Comparison of ENCODE assay signal across 1 fruit fly cellular context in the genomic region with DNA sequence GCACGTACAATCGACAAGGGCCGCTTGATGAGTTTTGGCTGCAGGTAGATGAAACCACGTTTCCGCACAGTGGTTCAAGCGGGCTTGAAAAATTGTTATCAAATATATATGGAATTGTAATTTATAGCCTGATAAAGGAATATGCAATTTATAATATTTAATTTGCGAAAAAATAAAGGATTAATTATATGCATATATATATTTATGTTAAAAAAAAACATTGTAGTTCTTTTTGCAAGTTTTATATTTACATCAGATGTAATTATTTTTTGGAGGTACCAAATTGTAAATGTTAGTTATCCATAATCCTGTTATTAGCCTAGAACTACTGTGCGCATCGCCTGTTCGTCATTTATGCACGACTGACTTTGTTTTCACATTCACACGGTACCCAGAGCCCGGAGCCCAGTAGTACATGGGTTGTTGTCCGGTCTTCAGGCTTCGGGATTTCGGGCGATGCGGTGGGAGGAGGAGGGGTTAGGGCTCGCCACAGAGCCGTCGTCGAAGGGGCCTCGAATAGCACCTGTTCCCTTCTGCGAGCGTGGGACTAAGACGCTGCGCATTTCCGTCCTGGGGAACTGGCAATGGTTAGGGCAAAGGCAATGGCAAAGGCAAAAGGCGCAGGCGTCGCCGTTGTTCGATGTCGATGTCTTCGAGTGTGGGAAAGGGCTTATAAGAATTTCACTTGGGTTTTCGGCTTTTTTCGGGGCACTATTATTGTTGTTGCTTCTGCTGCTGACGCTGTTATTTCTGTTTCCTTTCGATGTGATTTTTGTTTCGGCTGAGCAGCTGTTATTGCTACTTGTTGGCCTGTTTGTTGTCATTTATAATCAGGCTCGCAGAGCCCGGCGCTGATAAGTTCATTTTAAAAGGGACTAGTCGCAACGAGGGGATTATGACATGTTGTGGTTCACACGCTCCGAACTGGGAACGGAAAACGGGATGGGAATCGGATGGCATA.
A peak's percentile ranks its signal among the peaks of the same experiment; 100 is the strongest.
TF ChIP-seq lines count a peak whose summit lies in the region.

No protein-coding gene starts in this region.

TF ChIP-seq in whole organism, embryonic, 481 proteins besides CTCF, POLR2A, EP300 and RAD21 (continued from another document):
- TF ChIP-seq odd (GFP tag; optimal IDR thresholded peaks at IDR 0.05; lab: Kevin White, UChicago) (peak; percentile 72), pros (GFP tag; optimal IDR thresholded peaks at IDR 0.05; lab: Kevin White, UChicago) (peak; percentile 87), gem (tag; optimal IDR thresholded peaks at IDR 0.05; lab: Kevin White, UChicago) (peak; percentile 95), eyg (GFP tag; optimal IDR thresholded peaks at IDR 0.05; lab: Kevin White, UChicago) (no peak), lola (GFP tag; optimal IDR thresholded peaks at IDR 0.05; lab: Kevin White, UChicago) (peak in 1 of 3 experiments; percentile 99), bbx (GFP tag; IDR thresholded peaks at IDR 0.05; lab: Robert Waterston, UW; ENCODE audit: partially characterized antibody) (no peak), Bteb2 (GFP tag; optimal IDR thresholded peaks at IDR 0.05; lab: Kevin White, UChicago) (no peak), CG1602 (GFP tag; optimal IDR thresholded peaks at IDR 0.05; lab: Kevin White, UChicago) (peak; percentile 82), Max (GFP tag; optimal IDR thresholded peaks at IDR 0.05; lab: Kevin White, UChicago) (peak; percentile 41), z (GFP tag; IDR thresholded peaks at IDR 0.05; lab: Robert Waterston, UW) (0 out of 3 replicates have a peak, but pooled peaks have one; percentile 4), fd3F (GFP tag; optimal IDR thresholded peaks at IDR 0.05; lab: Kevin White, UChicago) (peak; percentile 1), ash1 (GFP tag; optimal IDR thresholded peaks at IDR 0.05; lab: Kevin White, UChicago) (no peak), CG6254 (GFP tag; optimal IDR thresholded peaks at IDR 0.05; lab: Kevin White, UChicago) (peak; percentile 83), corto (GFP tag; optimal IDR thresholded peaks at IDR 0.05; lab: Kevin White, UChicago) (peak; percentile 66), CG18011 (GFP tag; optimal IDR thresholded peaks at IDR 0.05; lab: Kevin White, UChicago) (no peak), ind (GFP tag; optimal IDR thresholded peaks at IDR 0.05; lab: Kevin White, UChicago) (peak; percentile 57), chm (GFP tag; IDR thresholded peaks at IDR 0.05; lab: Robert Waterston, UW) (peak; percentile 46; the same call in 1 of the 2 replicates), CG33557 (GFP tag; optimal IDR thresholded peaks at IDR 0.05; lab: Kevin White, UChicago) (peak; percentile 99), CG32767 (GFP tag; IDR thresholded peaks at IDR 0.05; lab: Robert Waterston, UW) (peak; percentile 70), aop (GFP tag; IDR thresholded peaks at IDR 0.05; lab: Robert Waterston, UW) (peak; percentile 74; the same call in 1 of the 2 replicates), Dad (GFP tag; optimal IDR thresholded peaks at IDR 0.05; lab: Kevin White, UChicago) (no peak), Hsf (GFP tag; optimal IDR thresholded peaks at IDR 0.05; lab: Kevin White, UChicago) (no peak), CG14860 (GFP tag; IDR thresholded peaks at IDR 0.05; lab: Robert Waterston, UW; ENCODE audit: partially characterized antibody) (no peak), MTF-1 (GFP tag; optimal IDR thresholded peaks at IDR 0.05; lab: Kevin White, UChicago; ENCODE audit: borderline replicate concordance) (no peak), sc (optimal IDR thresholded peaks at IDR 0.05; lab: Kevin White, UChicago) (no peak), sc (GFP tag; optimal IDR thresholded peaks at IDR 0.05; lab: Kevin White, UChicago) (peak; percentile 76), Aef1 (GFP tag; IDR thresholded peaks at IDR 0.05; lab: Robert Waterston, UW) (no peak), Tbp (GFP tag; optimal IDR thresholded peaks at IDR 0.05; lab: Kevin White, UChicago) (no peak), CG11456 (GFP tag; IDR thresholded peaks at IDR 0.05; lab: Robert Waterston, UW) (no peak), fd96Cb (tag; optimal IDR thresholded peaks at IDR 0.05; lab: Kevin White, UChicago) (peak; percentile 89), cato (GFP tag; optimal IDR thresholded peaks at IDR 0.05; lab: Kevin White, UChicago; ENCODE audit: borderline replicate concordance) (peak; percentile 75), Sox102F (GFP tag; optimal IDR thresholded peaks at IDR 0.05; lab: Kevin White, UChicago) (peak; percentile 82), cas (GFP tag; IDR thresholded peaks at IDR 0.05; lab: Robert Waterston, UW) (no peak), kay (GFP tag; optimal IDR thresholded peaks at IDR 0.05; lab: Kevin White, UChicago) (peak; percentile 31), CG17186 (GFP tag; optimal IDR thresholded peaks at IDR 0.05; lab: Kevin White, UChicago) (peak; percentile 17), CG7372 (GFP tag; IDR thresholded peaks at IDR 0.05; lab: Robert Waterston, UW) (peak; percentile 31; the same call in 1 of the 2 replicates), salm (tag; optimal IDR thresholded peaks at IDR 0.05; lab: Kevin White, UChicago) (peak; percentile 80), CG12071 (GFP tag; optimal IDR thresholded peaks at IDR 0.05; lab: Kevin White, UChicago) (no peak), CG1233 (GFP tag; optimal IDR thresholded peaks at IDR 0.05; lab: Kevin White, UChicago) (peak; percentile 86), scrt (GFP tag; optimal IDR thresholded peaks at IDR 0.05; lab: Kevin White, UChicago) (peak; percentile 40), CG8359 (GFP tag; optimal IDR thresholded peaks at IDR 0.05; lab: Kevin White, UChicago; ENCODE audit: borderline replicate concordance) (peak; percentile 79), CG6791 (GFP tag; IDR thresholded peaks at IDR 0.05; lab: Robert Waterston, UW; ENCODE audit: partially characterized antibody) (no peak), Rx (GFP tag; IDR thresholded peaks at IDR 0.05; lab: Robert Waterston, UW) (no peak; the same call in 1 of the 2 replicates), klu (GFP tag; IDR thresholded peaks at IDR 0.05; lab: Robert Waterston, UW) (no peak; the same call in 1 of the 2 replicates), CG6813 (GFP tag; optimal IDR thresholded peaks at IDR 0.05; lab: Kevin White, UChicago) (peak; percentile 78), ems (GFP tag; optimal IDR thresholded peaks at IDR 0.05; lab: Kevin White, UChicago) (no peak), nau (GFP tag; optimal IDR thresholded peaks at IDR 0.05; lab: Kevin White, UChicago) (peak; percentile 55), ssp (GFP tag; IDR thresholded peaks at IDR 0.05; lab: Robert Waterston, UW) (peak; percentile 59), HmgZ (tag; optimal IDR thresholded peaks at IDR 0.05; lab: Kevin White, UChicago) (no peak), CG4617 (GFP tag; optimal IDR thresholded peaks at IDR 0.05; lab: Kevin White, UChicago; ENCODE audit: borderline replicate concordance) (peak; percentile 62), ac (GFP tag; optimal IDR thresholded peaks at IDR 0.05; lab: Kevin White, UChicago) (peak; percentile 82), CG8944 (GFP tag; optimal IDR thresholded peaks at IDR 0.05; lab: Kevin White, UChicago) (no peak), CG17361 (GFP tag; IDR thresholded peaks at IDR 0.05; lab: Robert Waterston, UW) (peak; percentile 96), sr (GFP tag; IDR thresholded peaks at IDR 0.05; lab: Robert Waterston, UW) (no peak), CG14667 (GFP tag; IDR thresholded peaks at IDR 0.05; lab: Robert Waterston, UW) (peak; percentile 59), pb (GFP tag; optimal IDR thresholded peaks at IDR 0.05; lab: Kevin White, UChicago) (no peak), her (GFP tag; optimal IDR thresholded peaks at IDR 0.05; lab: Kevin White, UChicago) (no peak), CG14710 (tag; optimal IDR thresholded peaks at IDR 0.05; lab: Kevin White, UChicago) (peak; percentile 96), BEAF-32 (GFP tag; optimal IDR thresholded peaks at IDR 0.05; lab: Kevin White, UChicago) (no peak), CG2678 (tag; optimal IDR thresholded peaks at IDR 0.05; lab: Kevin White, UChicago) (peak; percentile 87), bcd (GFP tag; optimal IDR thresholded peaks at IDR 0.05; lab: Kevin White, UChicago) (peak; percentile 62), shn (GFP tag; optimal IDR thresholded peaks at IDR 0.05; lab: Kevin White, UChicago) (no peak), HLH3B (GFP tag; IDR thresholded peaks at IDR 0.05; lab: Robert Waterston, UW) (peak; percentile 58), CG7745 (tag; optimal IDR thresholded peaks at IDR 0.05; lab: Kevin White, UChicago) (peak; percentile 52), CG1832 (GFP tag; optimal IDR thresholded peaks at IDR 0.05; lab: Kevin White, UChicago) (no peak), CG3995 (GFP tag; optimal IDR thresholded peaks at IDR 0.05; lab: Kevin White, UChicago) (no peak), CG34224 (GFP tag; IDR thresholded peaks at IDR 0.05; lab: Robert Waterston, UW; ENCODE audit: partially characterized antibody) (no peak), tio (GFP tag; optimal IDR thresholded peaks at IDR 0.05; lab: Kevin White, UChicago) (peak; percentile 79), mld (GFP tag; IDR thresholded peaks at IDR 0.05; lab: Robert Waterston, UW; ENCODE audit: partially characterized antibody) (no peak), ase (GFP tag; IDR thresholded peaks at IDR 0.05; lab: Robert Waterston, UW) (no peak)
TF ChIP-seq in whole organism, embryonic: peak in this region for 254.
